Fruit fly (Drosophila melanogaster): ENCODE data around the gene Cow.
A peak's percentile ranks its signal among the peaks of the same experiment; 100 is the strongest.

The Cow gene

dm6 chr3R:23126241-23127022 lies 13.9 kb upstream of the Cow start, which contains the start of gene CG31365 (continued):
- peak; percentile 30; the same call in 1 of the 3 replicates for TF ChIP-seq CG6163 (GFP tag; IDR thresholded peaks at IDR 0.05)
- TF ChIP-seq CG6792 (GFP tag; optimal IDR thresholded peaks at IDR 0.05) = no peak
- no peak for TF ChIP-seq CG11294 (GFP tag; IDR thresholded peaks at IDR 0.05)
- peak; percentile 49 for TF ChIP-seq esn (GFP tag; optimal IDR thresholded peaks at IDR 0.05)
- no peak for TF ChIP-seq CG6808 (GFP tag; optimal IDR thresholded peaks at IDR 0.05)
- no peak for TF ChIP-seq topi (GFP tag; optimal IDR thresholded peaks at IDR 0.05)
- TF ChIP-seq salr (GFP tag; optimal IDR thresholded peaks at IDR 0.05) = no peak
- TF ChIP-seq dac (GFP tag; optimal IDR thresholded peaks at IDR 0.05) = no peak
- peak; percentile 20 for TF ChIP-seq CG31627 (GFP tag; optimal IDR thresholded peaks at IDR 0.05)
- TF ChIP-seq Sox15 (GFP tag; optimal IDR thresholded peaks at IDR 0.05) = no peak

DNA sequence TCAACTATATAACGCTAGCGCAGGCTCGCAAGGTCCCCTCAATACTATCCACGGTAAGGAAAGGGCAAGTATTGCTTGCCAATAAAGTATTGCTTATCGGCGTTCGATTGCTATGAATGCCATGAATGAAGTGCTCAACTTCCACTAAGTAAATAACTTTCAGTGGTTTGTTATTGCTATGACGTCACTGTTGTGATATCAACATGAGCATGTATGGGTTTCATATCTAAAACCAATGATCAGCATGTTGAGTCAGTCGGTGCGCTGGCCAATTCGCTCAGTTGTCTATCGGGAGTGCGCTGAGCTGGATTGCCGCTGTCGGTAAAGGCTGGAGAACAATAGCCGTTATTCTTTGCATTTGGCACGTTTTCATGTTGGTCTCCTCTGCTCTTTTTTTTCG lies 8.4 kb upstream of the Cow start:
- TF ChIP-seq Ets21C (GFP tag; optimal IDR thresholded peaks at IDR 0.05) = no peak
- peak; percentile 76 for TF ChIP-seq fkh (GFP tag; optimal IDR thresholded peaks at IDR 0.05)
- no peak for TF ChIP-seq Eip93F (GFP tag; optimal IDR thresholded peaks at IDR 0.05)
- no peak for TF ChIP-seq CG8632 (GFP tag; optimal IDR thresholded peaks at IDR 0.05)
- no peak for TF ChIP-seq salr (GFP tag; optimal IDR thresholded peaks at IDR 0.05)
- TF ChIP-seq CG32006 (GFP tag; optimal IDR thresholded peaks at IDR 0.05) = no peak
- TF ChIP-seq CG7368 (GFP tag; optimal IDR thresholded peaks at IDR 0.05) = no peak

DNA sequence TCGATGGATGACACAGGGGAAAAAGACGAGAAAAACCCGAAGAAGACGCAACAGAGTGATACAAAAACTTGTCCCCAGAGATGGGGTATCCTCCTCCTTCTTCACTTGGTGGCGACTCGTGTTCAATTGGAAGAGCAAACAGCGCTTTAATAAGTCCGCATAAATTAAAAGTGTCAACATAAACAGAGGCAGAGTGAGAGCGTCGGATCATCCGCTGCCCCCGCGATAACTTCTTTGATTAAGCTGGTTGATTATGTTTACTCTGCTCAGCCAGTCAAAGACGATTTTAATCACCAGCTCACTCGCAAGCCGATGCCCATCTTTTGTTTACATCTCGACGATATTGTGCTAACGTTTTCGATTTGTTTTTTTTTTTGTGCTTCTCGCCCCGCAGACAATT lies 7.3 kb upstream of the Cow start:
- peak; percentile 72 for TF ChIP-seq fkh (GFP tag; optimal IDR thresholded peaks at IDR 0.05)
- TF ChIP-seq OdsH (GFP tag; optimal IDR thresholded peaks at IDR 0.05) = no peak
- TF ChIP-seq pdm3 (GFP tag; optimal IDR thresholded peaks at IDR 0.05) = no peak
- TF ChIP-seq CG8319 (GFP tag; optimal IDR thresholded peaks at IDR 0.05) = no peak
- TF ChIP-seq CG6854 (GFP tag; optimal IDR thresholded peaks at IDR 0.05) = peak; percentile 32
- TF ChIP-seq dac (GFP tag; optimal IDR thresholded peaks at IDR 0.05) = no peak
- no peak for TF ChIP-seq CG10669 (GFP tag; optimal IDR thresholded peaks at IDR 0.05)
- peak; percentile 96 for TF ChIP-seq svp (GFP tag)
- no peak for TF ChIP-seq CG6792 (GFP tag; optimal IDR thresholded peaks at IDR 0.05)
- no peak for TF ChIP-seq Gug (GFP tag; IDR thresholded peaks at IDR 0.05)
- TF ChIP-seq cyc (GFP tag; optimal IDR thresholded peaks at IDR 0.05) = no peak
- TF ChIP-seq Hr4 (GFP tag; optimal IDR thresholded peaks at IDR 0.05) = no peak
- peak; percentile 6 for TF ChIP-seq fd59A (GFP tag; optimal IDR thresholded peaks at IDR 0.05)
- no peak for TF ChIP-seq CG1621 (tag; optimal IDR thresholded peaks at IDR 0.05)
- no peak for TF ChIP-seq CG3032 (tag; optimal IDR thresholded peaks at IDR 0.05)
- TF ChIP-seq CG6276 (GFP tag; optimal IDR thresholded peaks at IDR 0.05) = no peak
- TF ChIP-seq Sox102F (GFP tag; optimal IDR thresholded peaks at IDR 0.05) = no peak
- no peak for TF ChIP-seq Sox15 (GFP tag; optimal IDR thresholded peaks at IDR 0.05)
- peak; percentile 48 for TF ChIP-seq dsx (GFP tag; optimal IDR thresholded peaks at IDR 0.05; ENCODE audit: poor library complexity, severe bottlenecking)
- TF ChIP-seq CG6163 (GFP tag; IDR thresholded peaks at IDR 0.05) = no peak
- no peak for TF ChIP-seq CG4318 (GFP tag; optimal IDR thresholded peaks at IDR 0.05)
- no peak for TF ChIP-seq CG9139 (GFP tag; optimal IDR thresholded peaks at IDR 0.05)
- TF ChIP-seq lz (GFP tag; optimal IDR thresholded peaks at IDR 0.05) = no peak
- peak in 1 of 2 experiments; percentile 36 for TF ChIP-seq ss (GFP tag; optimal IDR thresholded peaks at IDR 0.05)
- TF ChIP-seq CG7368 (GFP tag; optimal IDR thresholded peaks at IDR 0.05) = no peak
- TF ChIP-seq Smox (GFP tag; optimal IDR thresholded peaks at IDR 0.05) = no peak
- no peak for TF ChIP-seq spab (GFP tag; optimal IDR thresholded peaks at IDR 0.05)
- TF ChIP-seq salr (GFP tag; optimal IDR thresholded peaks at IDR 0.05) = no peak
- no peak for TF ChIP-seq Hr39 (GFP tag; optimal IDR thresholded peaks at IDR 0.05)
- TF ChIP-seq Eip78C (GFP tag) = peak; percentile 75
- no peak for TF ChIP-seq Eip93F (GFP tag; optimal IDR thresholded peaks at IDR 0.05)
- TF ChIP-seq CG34406 (GFP tag; optimal IDR thresholded peaks at IDR 0.05) = peak; percentile 9
- TF ChIP-seq esn (GFP tag; optimal IDR thresholded peaks at IDR 0.05) = no peak
- no peak for TF ChIP-seq Hr38 (GFP tag; optimal IDR thresholded peaks at IDR 0.05)
- no peak for TF ChIP-seq CG11902 (GFP tag; optimal IDR thresholded peaks at IDR 0.05)

Data from whole organism, prepupa.